Worm (Caenorhabditis elegans) whole organism, L1 larva: Measurements from ENCODE around the gene csn-4.

Experiments used
- aha-1 ChIP-seq: fragments of 150-350 bp; optimal IDR thresholded peaks from 2 replicates; lab custom pipeline; 2014; ENCODE audit warnings: missing biosample characterization, missing genetic modification characterization
- alr-1 ChIP-seq: fragments of 200-800 bp; sonication (Bioruptor generic); optimal IDR thresholded peaks from 2 replicates; lab custom pipeline; 2018; ENCODE audit warnings: borderline replicate concordance, mild to moderate bottlenecking, missing genetic modification characterization, missing compliant biosample characterization
- ama-1 ChIP-seq: fragments of 150-350 bp; optimal IDR thresholded peaks from 2 replicates; lab custom pipeline; 2014
- ceh-8 ChIP-seq: fragments of 200-800 bp; sonication (Bioruptor generic); optimal IDR thresholded peaks from 2 replicates; lab custom pipeline; 2018; ENCODE audit warnings: mild to moderate bottlenecking, missing genetic modification characterization, moderate library complexity, missing compliant biosample characterization
- ceh-88 ChIP-seq: fragments of 200-800 bp; sonication (Bioruptor generic); IDR thresholded peaks from 2 replicates; pipeline ENCODE4 v1.3.6; 2022; ENCODE audit warnings: missing genetic modification characterization, missing compliant biosample characterization
- ceh-90 ChIP-seq: sonication (generic microtip); optimal IDR thresholded peaks from 2 replicates; lab custom pipeline; 2016; ENCODE audit warnings: missing genetic modification characterization, missing compliant biosample characterization
- ces-1 ChIP-seq: fragments of 150-350 bp; optimal IDR thresholded peaks from 2 replicates; lab custom pipeline; 2014; ENCODE audit warnings: missing biosample characterization, missing genetic modification reagents, missing genetic modification characterization
- dpl-1 ChIP-seq, 3 experiments: fragments of 150-350 bp in 2 of 3; sonication (generic microtip) in 1 of 3; optimal IDR thresholded peaks; 2 replicates each; lab custom pipeline; 2014 to 2017; ENCODE audit warnings: missing biosample characterization in 3 of 3, missing genetic modification characterization in 3 of 3, missing genetic modification reagents in 3 of 3
- efl-1 ChIP-seq, 4 experiments: fragments of 150-350 bp; optimal IDR thresholded peaks in 3 of 4; peaks in 1 of 4; 1 replicate in 1 of 4; 2 replicates in 3 of 4; lab custom pipeline; 2014; ENCODE audit warnings: missing biosample characterization in 2 of 4, missing genetic modification characterization in 2 of 4, missing genetic modification reagents in 2 of 4
- efl-3 ChIP-seq: fragments of 200-800 bp; sonication (Bioruptor generic); optimal IDR thresholded peaks from 2 replicates; lab custom pipeline; 2018; ENCODE audit warnings: mild to moderate bottlenecking, missing genetic modification characterization, missing compliant biosample characterization
- egl-13 ChIP-seq: sonication (generic microtip); optimal IDR thresholded peaks from 2 replicates; lab custom pipeline; 2016; ENCODE audit warnings: missing genotype, missing genetic modification reagents, missing genetic modification characterization, missing compliant biosample characterization
- elt-2 ChIP-seq: sonication (generic microtip); optimal IDR thresholded peaks from 2 replicates; lab custom pipeline; 2016; ENCODE audit warnings: missing genetic modification characterization, mild to moderate bottlenecking, inconsistent platforms, missing compliant biosample characterization, missing genetic modification reagents
- ets-5 ChIP-seq: fragments of 200-800 bp; sonication (Bioruptor generic); IDR thresholded peaks from 2 replicates; pipeline ENCODE4 v1.3.6; 2022; ENCODE audit warnings: missing genetic modification characterization, missing compliant biosample characterization
- fkh-10 ChIP-seq: sonication (generic microtip); optimal IDR thresholded peaks from 2 replicates; lab custom pipeline; 2017; ENCODE audit warnings: missing biosample characterization, missing genetic modification reagents, missing genetic modification characterization
- fkh-4 ChIP-seq: sonication (generic microtip); optimal IDR thresholded peaks from 2 replicates; lab custom pipeline; 2016; ENCODE audit warnings: missing compliant biosample characterization, missing genetic modification characterization, borderline replicate concordance
- fkh-8 ChIP-seq: sonication (generic microtip); optimal IDR thresholded peaks from 2 replicates; lab custom pipeline; 2016; ENCODE audit warnings: mild to moderate bottlenecking, missing genetic modification characterization, missing compliant biosample characterization
- fos-1 ChIP-seq: fragments of 150-350 bp; optimal IDR thresholded peaks from 2 replicates; lab custom pipeline; 2014; ENCODE audit warnings: missing biosample characterization, missing genetic modification characterization
- grh-1 ChIP-seq: fragments of 200-800 bp; sonication (Bioruptor generic); IDR thresholded peaks from 2 replicates; pipeline ENCODE4 v1.3.6; 2022; ENCODE audit warnings: missing genetic modification reagents, missing genetic modification characterization, missing compliant biosample characterization
- hlh-17 ChIP-seq: fragments of 200-800 bp; sonication (Bioruptor generic); optimal IDR thresholded peaks from 2 replicates; lab custom pipeline; 2018; ENCODE audit warnings: missing genetic modification characterization, mild to moderate bottlenecking, missing compliant biosample characterization, moderate library complexity, borderline replicate concordance
- hlh-4 ChIP-seq: sonication (generic microtip); optimal IDR thresholded peaks from 2 replicates; lab custom pipeline; 2016; ENCODE audit warnings: mild to moderate bottlenecking, missing genetic modification characterization, missing compliant biosample characterization
- hpl-2 ChIP-seq: fragments of 150-350 bp; optimal IDR thresholded peaks from 2 replicates; lab custom pipeline; 2014; ENCODE audit warnings: missing biosample characterization, missing genetic modification reagents, missing genetic modification characterization
- lin-13 ChIP-seq: fragments of 150-350 bp; optimal IDR thresholded peaks from 2 replicates; lab custom pipeline; 2014; ENCODE audit warnings: missing biosample characterization, missing genetic modification reagents, missing genetic modification characterization
- lin-14 ChIP-seq: fragments of 200-800 bp; sonication (Bioruptor generic); optimal IDR thresholded peaks from 2 replicates; lab custom pipeline; 2018; ENCODE audit warnings: mild to moderate bottlenecking, missing genetic modification characterization, moderate library complexity, missing compliant biosample characterization
- lin-15B ChIP-seq: fragments of 150-350 bp; sonication (generic microtip); optimal IDR thresholded peaks from 3 replicates; lab custom pipeline; 2014; ENCODE audit warnings: missing biosample characterization, missing genetic modification characterization
- lin-39 ChIP-seq: fragments of 150-350 bp; optimal IDR thresholded peaks from 2 replicates; lab custom pipeline; 2014; ENCODE audit warnings: missing biosample characterization, missing genetic modification reagents, missing genetic modification characterization
- mab-9 ChIP-seq: fragments of 200-800 bp; sonication (Bioruptor generic); IDR thresholded peaks from 2 replicates; pipeline ENCODE4 v1.3.6; 2022; ENCODE audit warnings: missing genetic modification reagents, missing genetic modification characterization, missing compliant biosample characterization
- mef-2 ChIP-seq: fragments of 150-350 bp; optimal IDR thresholded peaks from 2 replicates; lab custom pipeline; 2014; ENCODE audit warnings: missing biosample characterization, missing genetic modification characterization
- nhr-12 ChIP-seq: sonication (generic microtip); optimal IDR thresholded peaks from 2 replicates; lab custom pipeline; 2017; ENCODE audit warnings: missing biosample characterization, missing genetic modification characterization
- nhr-19 ChIP-seq: fragments of 200-800 bp; sonication (Bioruptor generic); conservative IDR thresholded peaks from 2 replicates; pipeline ENCODE4 v1.3.6; 2022; ENCODE audit warnings: missing genetic modification characterization, missing compliant biosample characterization
- nhr-20 ChIP-seq: sonication (generic microtip); optimal IDR thresholded peaks from 2 replicates; lab custom pipeline; 2016; ENCODE audit warnings: mild to moderate bottlenecking, missing genetic modification characterization, missing compliant biosample characterization
- nhr-237 ChIP-seq: fragments of 150-350 bp; optimal IDR thresholded peaks from 2 replicates; lab custom pipeline; 2014; ENCODE audit warnings: missing biosample characterization, missing genetic modification characterization
- nhr-47 ChIP-seq: sonication (generic microtip); optimal IDR thresholded peaks from 2 replicates; lab custom pipeline; 2016; ENCODE audit warnings: mild to moderate bottlenecking, missing genetic modification characterization, moderate library complexity, missing compliant biosample characterization
- nhr-71 ChIP-seq: sonication (generic microtip); optimal IDR thresholded peaks from 2 replicates; lab custom pipeline; 2016; ENCODE audit warnings: mild to moderate bottlenecking, missing genetic modification characterization, moderate library complexity, missing compliant biosample characterization
- nhr-77 ChIP-seq: fragments of 150-350 bp; optimal IDR thresholded peaks from 2 replicates; lab custom pipeline; 2014; ENCODE audit warnings: missing biosample characterization, missing genetic modification characterization
- nhr-84 ChIP-seq: sonication (generic microtip); optimal IDR thresholded peaks from 2 replicates; lab custom pipeline; 2017; ENCODE audit warnings: missing biosample characterization, missing genetic modification characterization
- nhr-85 ChIP-seq: sonication (generic microtip); peaks from one replicate; lab custom pipeline; 2016; ENCODE audit warnings: missing genetic modification characterization, inconsistent platforms, missing compliant biosample characterization
- pag-3 ChIP-seq: sonication (generic microtip); optimal IDR thresholded peaks from 2 replicates; lab custom pipeline; 2017; ENCODE audit warnings: missing genetic modification characterization, mild to moderate bottlenecking, missing compliant biosample characterization, antibody characterized with exemption, borderline replicate concordance; ENCODE audit not compliant: insufficient read depth
- pax-3 ChIP-seq: fragments of 200-800 bp; sonication (Bioruptor generic); optimal IDR thresholded peaks from 2 replicates; lab custom pipeline; 2018; ENCODE audit warnings: mild to moderate bottlenecking, missing genetic modification characterization, moderate library complexity, missing compliant biosample characterization
- skn-1 ChIP-seq: fragments of 150-350 bp; optimal IDR thresholded peaks from 2 replicates; lab custom pipeline; 2014; ENCODE audit warnings: missing biosample characterization, missing genetic modification characterization
- snpc-4 ChIP-seq: fragments of 150-350 bp; optimal IDR thresholded peaks from 2 replicates; lab custom pipeline; 2014; ENCODE audit warnings: missing biosample characterization, missing genetic modification characterization
- snu-23 ChIP-seq: sonication (generic microtip); optimal IDR thresholded peaks from 2 replicates; lab custom pipeline; 2016; ENCODE audit warnings: missing genetic modification characterization, missing compliant biosample characterization
- sox-4 ChIP-seq: sonication (generic microtip); optimal IDR thresholded peaks from 2 replicates; lab custom pipeline; 2016; ENCODE audit warnings: missing genetic modification characterization, missing compliant biosample characterization
- sptf-1 ChIP-seq: fragments of 150-350 bp; optimal IDR thresholded peaks from 2 replicates; lab custom pipeline; 2014; ENCODE audit warnings: missing biosample characterization, missing genetic modification characterization
- sup-37 ChIP-seq: fragments of 200-800 bp; sonication (Bioruptor generic); optimal IDR thresholded peaks from 2 replicates; lab custom pipeline; 2018; ENCODE audit warnings: mild to moderate bottlenecking, missing genetic modification characterization, missing compliant biosample characterization
- tbx-2 ChIP-seq: sonication (generic microtip); optimal IDR thresholded peaks from 2 replicates; lab custom pipeline; 2016; ENCODE audit warnings: missing genetic modification characterization, missing compliant biosample characterization
- tlp-1 ChIP-seq: fragments of 150-350 bp; optimal IDR thresholded peaks from 2 replicates; lab custom pipeline; 2014; ENCODE audit warnings: missing biosample characterization, missing genetic modification characterization
- unc-62 ChIP-seq: fragments of 150-350 bp; optimal IDR thresholded peaks from 2 replicates; lab custom pipeline; 2014; ENCODE audit warnings: missing biosample characterization, missing genetic modification reagents, missing genetic modification characterization
- unc-98 ChIP-seq: fragments of 200-800 bp; sonication (Bioruptor generic); IDR thresholded peaks from 2 replicates; pipeline ENCODE4 v1.3.6; 2022; ENCODE audit warnings: missing genetic modification characterization, missing compliant biosample characterization
- vab-15 ChIP-seq: sonication (generic microtip); optimal IDR thresholded peaks from 2 replicates; lab custom pipeline; 2017; ENCODE audit warnings: missing genotype, mild to moderate bottlenecking, missing genetic modification characterization, missing compliant biosample characterization
- zag-1 ChIP-seq: fragments of 150-350 bp; optimal IDR thresholded peaks from 2 replicates; lab custom pipeline; 2014; ENCODE audit warnings: missing biosample characterization, missing genetic modification characterization
- ztf-4 ChIP-seq: fragments of 150-350 bp; optimal IDR thresholded peaks from 2 replicates; lab custom pipeline; 2014; ENCODE audit warnings: missing biosample characterization, missing genetic modification characterization

csn-4 gene

ce11 chrIV:1093870-1094564 is 7.2 kb upstream of the csn-4 start, which contains the start of the genes cct-8 and Y55F3AR.2:
cct-8 (minus strand) TSS chrIV:1093920.
Y55F3AR.2 (plus strand) TSS chrIV:1094541.
- TF ChIP-seq nhr-20 (tag; lab: Kevin White, UChicago) (peak; percentile 97), fos-1 (peak; percentile 93), nhr-19 (GFP tag; lab: Robert Waterston, UW) (peak; percentile 99), hpl-2 (GFP tag; lab: Kevin White, UChicago) (peak; percentile 92), fkh-4 (peak; percentile 89), mef-2 (tag; lab: Kevin White, UChicago) (peak; percentile 91), ets-5 (no peak), efl-3 (GFP tag; lab: Kevin White, UChicago) (peak; percentile 89), unc-98 (GFP tag; lab: Robert Waterston, UW) (peak; percentile 87), ceh-90 (tag; lab: Kevin White, UChicago) (peak; percentile 68), ceh-8 (GFP tag; lab: Kevin White, UChicago) (peak; percentile 98), nhr-85 (tag; lab: Kevin White, UChicago) (peak; percentile 98), zag-1 (peak; percentile 62), alr-1 (tag; lab: Kevin White, UChicago) (no peak), sptf-1 (no peak), lin-39 (tag; lab: Kevin White, UChicago) (peak; percentile 98), pax-3 (peak; percentile 98), snu-23 (GFP tag; lab: Kevin White, UChicago) (peak; percentile 99), ceh-88 (GFP tag; lab: Robert Waterston, UW) (peak; percentile 97), mab-9 (peak; percentile 98), egl-13 (tag; lab: Kevin White, UChicago) (peak; percentile 96), aha-1 (peak; percentile 60), nhr-84 (tag; lab: Kevin White, UChicago) (peak; percentile 24), skn-1 (tag; lab: Kevin White, UChicago) (peak; percentile 93), snpc-4 (tag; lab: Kevin White, UChicago) (peak; percentile 90), lin-15B (tag; lab: Kevin White, UChicago) (peak; percentile 92), unc-62 (peak; percentile 20), tlp-1 (no peak), ces-1 (GFP tag; lab: Kevin White, UChicago) (no peak), nhr-71 (tag; lab: Kevin White, UChicago) (peak; percentile 98), nhr-12 (tag; lab: Kevin White, UChicago) (peak; percentile 75), efl-1 (optimal IDR thresholded peaks at IDR 0.05; lab: Kevin White, UChicago) (peak; percentile 96 to 97), efl-1 (GFP tag; optimal IDR thresholded peaks at IDR 0.05 in 1 of 2; lab: Kevin White, UChicago) (peak; percentile 88 to 99), nhr-47 (peak; percentile 99), ztf-4 (tag; lab: Kevin White, UChicago) (peak; percentile 94), grh-1 (GFP tag; lab: Robert Waterston, UW) (peak; percentile 99), tbx-2 (tag; lab: Kevin White, UChicago) (peak; percentile 98), vab-15 (tag; lab: Kevin White, UChicago) (peak; percentile 95), fkh-10 (GFP tag; lab: Kevin White, UChicago) (peak; percentile 93), lin-14 (GFP tag; lab: Kevin White, UChicago) (peak; percentile 97), lin-13 (GFP tag; lab: Kevin White, UChicago) (peak; percentile 96), fkh-8 (tag; lab: Kevin White, UChicago) (peak; percentile 99), dpl-1 (GFP tag; optimal IDR thresholded peaks at IDR 0.05; lab: Kevin White, UChicago) (peak; percentile 90 to 92 (median 90)), hlh-4 (tag; lab: Kevin White, UChicago) (no peak), hlh-17 (GFP tag; lab: Kevin White, UChicago) (no peak), nhr-237 (tag; lab: Kevin White, UChicago) (peak; percentile 78), sup-37 (GFP tag; lab: Kevin White, UChicago) (peak; percentile 99), elt-2 (tag; lab: Kevin White, UChicago) (peak; percentile 93), sox-4 (tag; lab: Kevin White, UChicago) (peak; percentile 92), ama-1 (lab: Kevin White, UChicago) (peak; percentile 81), pag-3 (tag; lab: Kevin White, UChicago) (no peak), nhr-77 (tag; lab: Kevin White, UChicago) (peak; percentile 91)
